Fruit fly (Drosophila melanogaster) whole organism, prepupa: ENCODE measurements around the gene CG10565.

Experiments
- Blimp-1 ChIP-seq: fragments of 200-800 bp; sonication (Bioruptor generic); optimal IDR thresholded peaks from 3 replicates; lab custom pipeline; 2017; ENCODE audit warnings: missing biosample characterization, missing genetic modification characterization, mild to moderate bottlenecking, moderate library complexity, missing genetic modification reagents
- CG10669 ChIP-seq: fragments of 200-800 bp; sonication (Bioruptor generic); optimal IDR thresholded peaks from 3 replicates; lab custom pipeline; 2018; ENCODE audit warnings: missing biosample characterization, mild to moderate bottlenecking, missing genetic modification characterization, moderate library complexity
- CG11762 ChIP-seq: fragments of 200-800 bp; sonication (Bioruptor generic); optimal IDR thresholded peaks from 3 replicates; lab custom pipeline; 2016; ENCODE audit warnings: missing biosample characterization, missing genetic modification characterization; ENCODE audit not compliant: insufficient read depth
- CG15336 ChIP-seq: fragments of 200-800 bp; sonication (Bioruptor generic); IDR thresholded peaks from 2 replicates; pipeline ENCODE4 v1.3.6; 2022; ENCODE audit warnings: missing biosample characterization, missing genetic modification characterization
- CG1621 ChIP-seq: fragments of 200-800 bp; sonication (Bioruptor generic); optimal IDR thresholded peaks from 3 replicates; lab custom pipeline; 2018; ENCODE audit warnings: missing biosample characterization, mild to moderate bottlenecking, missing genetic modification characterization
- CG3032 ChIP-seq: fragments of 200-800 bp; optimal IDR thresholded peaks from 2 replicates; lab custom pipeline; 2019; ENCODE audit warnings: missing biosample characterization, mild to moderate bottlenecking, missing genetic modification characterization, moderate library complexity
- CG31627 ChIP-seq: fragments of 200-800 bp; sonication (Bioruptor generic); optimal IDR thresholded peaks from 3 replicates; lab custom pipeline; 2016; ENCODE audit warnings: missing biosample characterization, missing genetic modification characterization
- CG32006 ChIP-seq: fragments of 200-800 bp; sonication (Bioruptor generic); optimal IDR thresholded peaks from 3 replicates; lab custom pipeline; 2017; ENCODE audit warnings: missing biosample characterization, mild to moderate bottlenecking, missing genetic modification characterization
- CG6163 ChIP-seq: fragments of 200-800 bp; sonication (Bioruptor generic); IDR thresholded peaks from 3 replicates; pipeline ENCODE4 v1.3.6; 2022; ENCODE audit warnings: missing biosample characterization, missing genetic modification characterization
- CG6276 ChIP-seq: fragments of 200-800 bp; sonication (Bioruptor generic); optimal IDR thresholded peaks from 2 replicates; lab custom pipeline; 2017; ENCODE audit warnings: missing biosample characterization, mild to moderate bottlenecking, missing genetic modification characterization
- CG6792 ChIP-seq: fragments of 200-800 bp; sonication (Bioruptor generic); optimal IDR thresholded peaks from 3 replicates; lab custom pipeline; 2016; ENCODE audit warnings: missing biosample characterization, missing genetic modification characterization
- CG6808 ChIP-seq: fragments of 200-800 bp; sonication (Bioruptor generic); optimal IDR thresholded peaks from 3 replicates; lab custom pipeline; 2017; ENCODE audit warnings: missing biosample characterization, missing genetic modification characterization, mild to moderate bottlenecking, moderate library complexity, missing genetic modification reagents
- CG7368 ChIP-seq: fragments of 200-800 bp; sonication (Bioruptor generic); optimal IDR thresholded peaks from 3 replicates; lab custom pipeline; 2016; ENCODE audit warnings: missing biosample characterization, missing genetic modification characterization
- CG8119 ChIP-seq: fragments of 200-800 bp; sonication (Bioruptor generic); IDR thresholded peaks from 3 replicates; pipeline ENCODE4 v1.3.6; 2022; ENCODE audit warnings: missing biosample characterization, missing genetic modification characterization
- CG8632 ChIP-seq: fragments of 200-800 bp; sonication (Bioruptor generic); optimal IDR thresholded peaks from 3 replicates; lab custom pipeline; 2016; ENCODE audit warnings: missing biosample characterization, missing genetic modification characterization
- Eip75B ChIP-seq: fragments of 200-800 bp; sonication (Bioruptor generic); optimal IDR thresholded peaks from 3 replicates; lab custom pipeline; 2016; ENCODE audit warnings: missing biosample characterization, missing genetic modification characterization
- Ets21C ChIP-seq: fragments of 200-800 bp; sonication (Bioruptor generic); optimal IDR thresholded peaks from 3 replicates; lab custom pipeline; 2016; ENCODE audit warnings: missing biosample characterization, missing genetic modification characterization
- Hr39 ChIP-seq: fragments of 200-800 bp; sonication (Bioruptor generic); optimal IDR thresholded peaks from 2 replicates; lab custom pipeline; 2016; ENCODE audit warnings: missing biosample characterization, missing genetic modification characterization
- Hr4 ChIP-seq: fragments of 200-800 bp; sonication (Bioruptor generic); optimal IDR thresholded peaks from 3 replicates; lab custom pipeline; 2016; ENCODE audit warnings: missing biosample characterization, missing genetic modification characterization
- Lpt ChIP-seq: fragments of 200-800 bp; sonication (Bioruptor generic); optimal IDR thresholded peaks from 3 replicates; lab custom pipeline; 2016; ENCODE audit warnings: missing biosample characterization, missing genetic modification characterization
- OdsH ChIP-seq: fragments of 200-800 bp; sonication (Bioruptor generic); optimal IDR thresholded peaks from 3 replicates; lab custom pipeline; 2016; ENCODE audit warnings: missing biosample characterization, missing genetic modification characterization
- Smox ChIP-seq: fragments of 200-800 bp; sonication (Bioruptor generic); optimal IDR thresholded peaks from 3 replicates; lab custom pipeline; 2016; ENCODE audit warnings: missing biosample characterization, missing genetic modification characterization
- Sox102F ChIP-seq: fragments of 200-800 bp; sonication (Bioruptor generic); optimal IDR thresholded peaks from 2 replicates; lab custom pipeline; 2016; ENCODE audit warnings: missing biosample characterization, mild to moderate bottlenecking, missing genetic modification characterization
- Sox14 ChIP-seq: fragments of 200-800 bp; sonication (Bioruptor generic); optimal IDR thresholded peaks from 3 replicates; lab custom pipeline; 2016; ENCODE audit warnings: missing biosample characterization, missing genetic modification characterization
- Sox15 ChIP-seq: fragments of 200-800 bp; sonication (Bioruptor generic); optimal IDR thresholded peaks from 3 replicates; lab custom pipeline; 2016; ENCODE audit warnings: missing biosample characterization, missing genetic modification characterization
- acj6 ChIP-seq: fragments of 200-800 bp; sonication (Bioruptor generic); optimal IDR thresholded peaks from 3 replicates; lab custom pipeline; 2016; ENCODE audit warnings: missing biosample characterization, missing genetic modification characterization
- dac ChIP-seq: fragments of 200-800 bp; sonication (Bioruptor generic); optimal IDR thresholded peaks from 2 replicates; lab custom pipeline; 2017; ENCODE audit warnings: missing biosample characterization, mild to moderate bottlenecking, missing genetic modification characterization
- eg ChIP-seq: fragments of 200-800 bp; sonication (Bioruptor generic); IDR thresholded peaks from 3 replicates; pipeline ENCODE4 v1.3.6; 2022; ENCODE audit warnings: missing biosample characterization, missing genetic modification characterization
- esn ChIP-seq: fragments of 200-800 bp; sonication (Bioruptor generic); optimal IDR thresholded peaks from 2 replicates; lab custom pipeline; 2016; ENCODE audit warnings: missing biosample characterization, mild to moderate bottlenecking, missing genetic modification characterization, moderate library complexity
- fd85E ChIP-seq: fragments of 200-800 bp; sonication (Bioruptor generic); optimal IDR thresholded peaks from 3 replicates; lab custom pipeline; 2016; ENCODE audit warnings: missing biosample characterization, missing genetic modification characterization
- lz ChIP-seq: fragments of 200-800 bp; sonication (Bioruptor generic); optimal IDR thresholded peaks from 3 replicates; lab custom pipeline; 2016; ENCODE audit warnings: missing biosample characterization, missing genetic modification characterization
- net ChIP-seq: fragments of 200-800 bp; sonication (Bioruptor generic); optimal IDR thresholded peaks from 3 replicates; lab custom pipeline; 2016; ENCODE audit warnings: missing biosample characterization, missing genetic modification characterization
- pdm3 ChIP-seq: fragments of 200-800 bp; sonication (Bioruptor generic); optimal IDR thresholded peaks from 3 replicates; lab custom pipeline; 2016; ENCODE audit warnings: missing biosample characterization, missing genetic modification characterization
- spab ChIP-seq: fragments of 200-800 bp; sonication (Bioruptor generic); optimal IDR thresholded peaks from 2 replicates; lab custom pipeline; 2017; ENCODE audit warnings: missing biosample characterization, mild to moderate bottlenecking, missing genetic modification characterization, missing genetic modification reagents
- ss ChIP-seq, 2 experiments: fragments of 200-800 bp; sonication (Bioruptor generic); optimal IDR thresholded peaks; 2 replicates in 1 of 2; 3 replicates in 1 of 2; lab custom pipeline; 2017 to 2018; ENCODE audit warnings: mild to moderate bottlenecking in 2 of 2, missing biosample characterization in 2 of 2, missing genetic modification characterization in 2 of 2, moderate library complexity in 1 of 2
- svp ChIP-seq: fragments of 200-800 bp; sonication (Bioruptor generic); peaks from one replicate; lab custom pipeline; 2016; ENCODE audit warnings: missing biosample characterization, missing genetic modification characterization
- topi ChIP-seq: fragments of 200-800 bp; sonication (Bioruptor generic); optimal IDR thresholded peaks from 3 replicates; lab custom pipeline; 2016; ENCODE audit warnings: missing biosample characterization, missing genetic modification characterization
- vri ChIP-seq: fragments of 200-800 bp; sonication (Bioruptor generic); optimal IDR thresholded peaks from 3 replicates; lab custom pipeline; 2016; ENCODE audit warnings: missing biosample characterization, mild to moderate bottlenecking, missing genetic modification characterization

Gene CG10565

dm6 chr3L:21122522-21122923 lies 13.6 kb downstream of the CG10565 start (continued):
- TF ChIP-seq acj6 (GFP tag; lab: Kevin White, UChicago) (peak; percentile 19), esn (GFP tag; lab: Kevin White, UChicago) (no peak), topi (GFP tag; lab: Kevin White, UChicago) (no peak), CG7368 (no peak), lz (GFP tag; lab: Kevin White, UChicago) (no peak), spab (GFP tag; lab: Kevin White, UChicago) (peak; percentile 42), CG8632 (no peak), pdm3 (GFP tag; lab: Kevin White, UChicago) (no peak), CG3032 (tag; lab: Kevin White, UChicago) (peak; percentile 48), vri (GFP tag; lab: Kevin White, UChicago) (no peak), CG6276 (GFP tag; lab: Kevin White, UChicago) (peak; percentile 52), Hr4 (peak; percentile 0), Sox102F (GFP tag; lab: Kevin White, UChicago) (no peak), CG11762 (GFP tag; lab: Kevin White, UChicago) (no peak), Blimp-1 (GFP tag; lab: Kevin White, UChicago) (no peak), Smox (no peak), CG6163 (GFP tag; lab: Robert Waterston, UW) (no peak), svp (GFP tag; lab: Kevin White, UChicago) (no peak), eg (no peak), Sox15 (no peak)

dm6 chr3L:21121353-21121752 lies 14.8 kb downstream of the CG10565 start, which contains the start of gene CG43938:
Gene CG43938 (plus strand): TSS chr3L:21121653.
- TF ChIP-seq CG15336 (GFP tag; lab: Robert Waterston, UW), result no peak
- no peak for TF ChIP-seq Eip75B
- no peak for TF ChIP-seq CG6792
- no peak for TF ChIP-seq CG31627
- no peak for TF ChIP-seq Lpt (GFP tag; lab: Kevin White, UChicago)
- TF ChIP-seq net (GFP tag; lab: Kevin White, UChicago), result no peak
- no peak for TF ChIP-seq CG1621 (tag; lab: Kevin White, UChicago)
- TF ChIP-seq Sox15, result no peak
- no peak for TF ChIP-seq CG6808
- TF ChIP-seq CG10669 (GFP tag; lab: Kevin White, UChicago), result no peak
- no peak for TF ChIP-seq ss (GFP tag; optimal IDR thresholded peaks at IDR 0.05; lab: Kevin White, UChicago)
- no peak for TF ChIP-seq fd85E (GFP tag; lab: Kevin White, UChicago)
- TF ChIP-seq Hr39 (GFP tag; lab: Kevin White, UChicago), result no peak
- no peak for TF ChIP-seq pdm3 (GFP tag; lab: Kevin White, UChicago)
- no peak for TF ChIP-seq Ets21C (GFP tag; lab: Kevin White, UChicago)

- no peak for TF ChIP-seq CG10669 (GFP tag; lab: Kevin White, UChicago)
- 0 out of 3 replicates have a peak, but pooled peaks have one; percentile 25 for TF ChIP-seq eg
- peak; percentile 54; the same call in 1 of the 2 replicates for TF ChIP-seq CG15336 (GFP tag; lab: Robert Waterston, UW)
- TF ChIP-seq Sox14 (GFP tag; lab: Kevin White, UChicago), result no peak
- TF ChIP-seq CG32006, result peak; percentile 36
- TF ChIP-seq Hr4, result peak; percentile 26
- no peak for TF ChIP-seq OdsH (GFP tag; lab: Kevin White, UChicago)
- TF ChIP-seq net (GFP tag; lab: Kevin White, UChicago), result no peak
- TF ChIP-seq CG11762 (GFP tag; lab: Kevin White, UChicago), result no peak
- peak; percentile 45 for TF ChIP-seq CG6276 (GFP tag; lab: Kevin White, UChicago)
- TF ChIP-seq dac, result peak; percentile 44
- TF ChIP-seq acj6 (GFP tag; lab: Kevin White, UChicago), result no peak
- peak; percentile 42; the same call in 1 of the 3 replicates for TF ChIP-seq CG8119
Observed at dm6 chr3L:21118602-21119001, 17.6 kb downstream of the CG10565 start.
